Worm (Caenorhabditis elegans): ENCODE data around the gene dop-2.
A peak's percentile ranks its signal among the peaks of the same experiment; 100 is the strongest.

The dop-2 gene

DNA sequence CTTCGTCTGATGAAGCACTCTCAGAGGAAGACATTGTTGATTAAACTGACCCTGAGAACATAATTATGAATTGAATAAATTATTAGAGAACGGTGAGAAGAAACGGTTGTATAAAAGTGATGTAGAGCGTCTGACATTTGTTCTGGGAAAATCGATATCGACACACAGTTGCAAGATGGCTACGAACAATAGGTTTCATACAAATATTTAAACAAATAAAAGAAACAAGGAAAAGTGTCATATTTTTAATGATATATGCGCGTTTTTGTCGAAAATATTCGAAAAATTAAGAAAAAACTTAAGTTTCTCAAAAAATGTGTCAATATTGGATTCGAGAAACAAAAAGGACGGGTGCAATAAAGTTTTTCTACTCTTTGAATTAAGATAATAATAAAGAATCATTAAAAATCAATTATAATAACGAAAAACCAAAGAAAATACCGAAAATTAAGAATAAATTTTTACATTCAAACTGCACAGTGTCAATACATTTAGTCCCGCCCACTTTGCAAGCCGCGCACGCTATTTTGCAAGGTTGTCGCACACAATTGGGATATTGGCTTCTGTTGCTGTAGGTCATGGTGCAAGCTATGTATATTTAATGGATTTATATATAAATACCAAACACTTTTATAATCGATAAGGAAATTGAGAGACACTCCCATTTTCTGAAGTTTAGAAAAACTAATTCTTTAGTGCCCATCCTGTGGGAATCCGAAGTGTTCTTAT lies 25.6 kb upstream of the dop-2 start, which contains the start of gene rtfo-1 (continued):
- TF ChIP-seq mes-4 (tag; optimal IDR thresholded peaks at IDR 0.05) (no peak), F55B11.4 (tag; optimal IDR thresholded peaks at IDR 0.05; ENCODE audit: borderline replicate concordance, insufficient read depth) (no peak), K12H6.12 (tag; optimal IDR thresholded peaks at IDR 0.05) (no peak), B0336.3 (GFP tag; IDR thresholded peaks at IDR 0.05) (no peak), sdz-38 (tag; optimal IDR thresholded peaks at IDR 0.05) (no peak), B0261.1 (tag; optimal IDR thresholded peaks at IDR 0.05) (no peak), ztf-26 (tag; optimal IDR thresholded peaks at IDR 0.05) (no peak), nhr-120 (GFP tag; IDR thresholded peaks at IDR 0.05) (no peak), ztf-6 (GFP tag; IDR thresholded peaks at IDR 0.05) (no peak), lag-1 (GFP tag; IDR thresholded peaks at IDR 0.05) (no peak), mxl-1 (tag; optimal IDR thresholded peaks at IDR 0.05) (no peak), fkh-3 (tag; optimal IDR thresholded peaks at IDR 0.05) (no peak), ets-4 (GFP tag; optimal IDR thresholded peaks at IDR 0.05) (no peak), ceh-40 (GFP tag; IDR thresholded peaks at IDR 0.05) (no peak), attf-5 (GFP tag; optimal IDR thresholded peaks at IDR 0.05) (no peak), madf-6 (GFP tag; IDR thresholded peaks at IDR 0.05) (peak; percentile 12; the same call in 1 of the 2 replicates), snpc-4 (GFP tag; optimal IDR thresholded peaks at IDR 0.05) (no peak), snpc-4 (tag; optimal IDR thresholded peaks at IDR 0.05) (peak in 2 of 4 experiments; percentile 28 to 56), ztf-18 (tag; optimal IDR thresholded peaks at IDR 0.05) (peak; percentile 34), lin-26 (GFP tag; IDR thresholded peaks at IDR 0.05) (no peak), unc-130 (GFP tag; optimal IDR thresholded peaks at IDR 0.05) (no peak), nhr-27 (tag; optimal IDR thresholded peaks at IDR 0.05) (no peak), egl-44 (GFP tag; IDR thresholded peaks at IDR 0.05) (no peak), snpc-1.3 (tag; optimal IDR thresholded peaks at IDR 0.05; ENCODE audit: insufficient read depth) (peak; percentile 54), cebp-1 (GFP tag; IDR thresholded peaks at IDR 0.05) (no peak), cebp-1 (tag; optimal IDR thresholded peaks at IDR 0.05) (no peak), pbrm-1 (GFP tag; IDR thresholded peaks at IDR 0.05) (peak; percentile 49; the same call in 1 of the 2 replicates), snpc-1.1 (tag; optimal IDR thresholded peaks at IDR 0.05; ENCODE audit: insufficient read depth) (no peak), somi-1 (GFP tag; optimal IDR thresholded peaks at IDR 0.05) (no peak), gei-17 (GFP tag; optimal IDR thresholded peaks at IDR 0.05) (no peak), rpc-1 (optimal IDR thresholded peaks at IDR 0.05) (peak; percentile 42), rpc-1 (tag; optimal IDR thresholded peaks at IDR 0.05) (no peak), ceh-100 (GFP tag; IDR thresholded peaks at IDR 0.05) (no peak), aptf-2 (GFP tag; conservative IDR thresholded peaks at IDR 0.05) (no peak), akir-1 (GFP tag; optimal IDR thresholded peaks at IDR 0.05) (no peak), madf-8 (GFP tag; conservative IDR thresholded peaks at IDR 0.05) (no peak), egrh-3 (GFP tag; IDR thresholded peaks at IDR 0.05) (no peak), hsf-1 (GFP tag; IDR thresholded peaks at IDR 0.05) (no peak), F33H1.4 (GFP tag; IDR thresholded peaks at IDR 0.05) (no peak), egl-18 (GFP tag; IDR thresholded peaks at IDR 0.05) (no peak), mcd-1 (GFP tag; IDR thresholded peaks at IDR 0.05) (no peak; the same call in 1 of the 2 replicates), athp-1 (tag; optimal IDR thresholded peaks at IDR 0.05) (no peak), ZK185.1 (tag; optimal IDR thresholded peaks at IDR 0.05; ENCODE audit: poor library complexity, severe bottlenecking) (peak; percentile 12), hrde-1 (tag; optimal IDR thresholded peaks at IDR 0.05; ENCODE audit: borderline replicate concordance) (no peak), him-1 (tag; optimal IDR thresholded peaks at IDR 0.05) (no peak), Y56A3A.18 (GFP tag; IDR thresholded peaks at IDR 0.05) (no peak), ccch-3 (GFP tag; optimal IDR thresholded peaks at IDR 0.05) (no peak), nhr-90 (tag; optimal IDR thresholded peaks at IDR 0.05) (no peak), sea-2 (GFP tag; IDR thresholded peaks at IDR 0.05) (no peak)

Measured in whole organism, young adult.